Worm (Caenorhabditis elegans) whole organism, L4/young adult: Measurements from ENCODE around the gene magu-1.

Experiments
- dao-5 ChIP-seq: sonication (generic microtip); optimal IDR thresholded peaks from 2 replicates; lab custom pipeline; 2016; ENCODE audit warnings: missing genotype, missing genetic modification characterization, moderate library complexity, missing compliant biosample characterization
- him-1 ChIP-seq: sonication (generic microtip); optimal IDR thresholded peaks from 2 replicates; lab custom pipeline; 2016; ENCODE audit warnings: missing genotype, missing genetic modification reagents, missing genetic modification characterization, missing compliant biosample characterization

- TF ChIP-seq dao-5 (tag; lab: Kevin White, UChicago), result no peak
- TF ChIP-seq him-1 (tag; lab: Kevin White, UChicago), result no peak
Measured at ce11 chrIII:486077-486597, 14.6 kb upstream of the magu-1 start, which contains the start of gene nlp-32.
